Worm (Caenorhabditis elegans): Measurements from ENCODE around the gene ZK105.3.

ce11 chrV:7745903-7746302 is 49.0 kb downstream of the ZK105.3 start:
- TF ChIP-seq dpl-1 (GFP tag; optimal IDR thresholded peaks at IDR 0.05) (no peak), zag-1 (tag; optimal IDR thresholded peaks at IDR 0.05) (no peak), nhr-76 (tag; optimal IDR thresholded peaks at IDR 0.05) (no peak)

Measured in whole organism, L4 larva.